Worm (Caenorhabditis elegans) whole organism, young adult: Measurements from ENCODE around the gene wbp-11.

Experiments
- B0261.1 ChIP-seq: sonication (generic microtip); optimal IDR thresholded peaks from 2 replicates; lab custom pipeline; 2016; ENCODE audit warnings: mild to moderate bottlenecking, missing genetic modification characterization, moderate library complexity, missing compliant biosample characterization
- C06A6.2 ChIP-seq: fragments of 200-800 bp; sonication (Bioruptor generic); conservative IDR thresholded peaks from 2 replicates; pipeline ENCODE4 v1.3.6; 2022; ENCODE audit warnings: missing genetic modification characterization, missing compliant biosample characterization
- D2030.7 ChIP-seq: fragments of 200-800 bp; sonication (Bioruptor generic); IDR thresholded peaks from 2 replicates; pipeline ENCODE4 v1.3.6; 2022; ENCODE audit warnings: missing genetic modification reagents, missing genetic modification characterization, missing compliant biosample characterization
- F33H1.4 ChIP-seq: fragments of 200-800 bp; sonication (Bioruptor generic); IDR thresholded peaks from 2 replicates; pipeline ENCODE4 v1.3.6; 2022; ENCODE audit warnings: missing genetic modification reagents, missing genetic modification characterization, missing compliant biosample characterization
- F39B2.1 ChIP-seq: fragments of 200-800 bp; sonication (Bioruptor generic); IDR thresholded peaks from 2 replicates; pipeline ENCODE4 v1.3.6; 2022; ENCODE audit warnings: missing genetic modification reagents, missing genetic modification characterization, missing compliant biosample characterization
- F49E8.2 ChIP-seq: sonication (generic microtip); optimal IDR thresholded peaks from 3 replicates; lab custom pipeline; 2017; ENCODE audit warnings: missing genetic modification characterization, mild to moderate bottlenecking, missing compliant biosample characterization, antibody characterized with exemption, moderate library complexity; ENCODE audit not compliant: insufficient read depth
- K11D2.4 ChIP-seq: fragments of 200-800 bp; sonication (Bioruptor generic); IDR thresholded peaks from 2 replicates; pipeline ENCODE4 v1.3.6; 2022; ENCODE audit warnings: missing genetic modification reagents, missing genetic modification characterization, missing compliant biosample characterization
- K12H6.12 ChIP-seq: fragments of 200-800 bp; sonication (Bioruptor generic); optimal IDR thresholded peaks from 2 replicates; lab custom pipeline; 2018; ENCODE audit warnings: mild to moderate bottlenecking, missing genetic modification characterization, missing compliant biosample characterization
- T26A5.8 ChIP-seq: sonication (generic microtip); optimal IDR thresholded peaks from 2 replicates; lab custom pipeline; 2016; ENCODE audit warnings: missing genetic modification characterization, missing compliant biosample characterization
- akir-1 ChIP-seq: fragments of 200-800 bp; sonication (Bioruptor generic); optimal IDR thresholded peaks from 2 replicates; lab custom pipeline; 2018; ENCODE audit warnings: mild to moderate bottlenecking, missing genetic modification characterization, moderate library complexity, missing compliant biosample characterization
- ceh-100 ChIP-seq: fragments of 200-800 bp; sonication (Bioruptor generic); IDR thresholded peaks from 2 replicates; pipeline ENCODE4 v1.3.6; 2022; ENCODE audit warnings: missing genetic modification reagents, missing genetic modification characterization, missing compliant biosample characterization
- die-1 ChIP-seq: sonication (generic microtip); optimal IDR thresholded peaks from 2 replicates; lab custom pipeline; 2016; ENCODE audit warnings: missing genotype, mild to moderate bottlenecking, missing genetic modification characterization, missing compliant biosample characterization
- efl-1 ChIP-seq: fragments of 150-350 bp; optimal IDR thresholded peaks from 2 replicates; lab custom pipeline; 2014; ENCODE audit warnings: missing biosample characterization, missing genetic modification reagents, missing genetic modification characterization
- egl-18 ChIP-seq: fragments of 200-800 bp; sonication (Bioruptor generic); IDR thresholded peaks from 2 replicates; pipeline ENCODE4 v1.3.6; 2022; ENCODE audit warnings: missing genetic modification reagents, missing genetic modification characterization, missing compliant biosample characterization
- egl-44 ChIP-seq: fragments of 200-800 bp; sonication (Bioruptor generic); IDR thresholded peaks from 2 replicates; pipeline ENCODE4 v1.3.6; 2022; ENCODE audit warnings: missing genetic modification reagents, missing genetic modification characterization, missing compliant biosample characterization
- hrde-1 ChIP-seq: sonication (generic microtip); optimal IDR thresholded peaks from 2 replicates; lab custom pipeline; 2016; ENCODE audit warnings: missing genetic modification characterization, mild to moderate bottlenecking, missing compliant biosample characterization, moderate library complexity, missing genotype, missing genetic modification reagents, borderline replicate concordance
- hsf-1 ChIP-seq: fragments of 200-800 bp; sonication (Bioruptor generic); IDR thresholded peaks from 2 replicates; pipeline ENCODE4 v1.3.6; 2022; ENCODE audit warnings: missing genetic modification reagents, missing genetic modification characterization, missing compliant biosample characterization
- let-526 ChIP-seq: fragments of 200-800 bp; sonication (Bioruptor generic); IDR thresholded peaks from 2 replicates; pipeline ENCODE4 v1.3.6; 2022; ENCODE audit warnings: missing genetic modification reagents, missing genetic modification characterization, missing compliant biosample characterization
- lin-54 ChIP-seq: fragments of 200-800 bp; sonication (Bioruptor generic); optimal IDR thresholded peaks from 2 replicates; lab custom pipeline; 2018; ENCODE audit warnings: mild to moderate bottlenecking, missing genetic modification characterization, missing compliant biosample characterization
- lir-1 ChIP-seq: fragments of 200-800 bp; sonication (Bioruptor generic); conservative IDR thresholded peaks from 2 replicates; pipeline ENCODE4 v1.3.6; 2022; ENCODE audit warnings: missing genetic modification reagents, missing genetic modification characterization, missing compliant biosample characterization
- lsl-1 ChIP-seq: fragments of 200-800 bp; sonication (Bioruptor generic); optimal IDR thresholded peaks from 2 replicates; lab custom pipeline; 2018; ENCODE audit warnings: mild to moderate bottlenecking, missing genetic modification characterization, moderate library complexity, missing compliant biosample characterization
- madf-3 ChIP-seq: fragments of 200-800 bp; sonication (Bioruptor generic); IDR thresholded peaks from 2 replicates; pipeline ENCODE4 v1.3.6; 2022; ENCODE audit warnings: missing genetic modification reagents, missing genetic modification characterization, missing compliant biosample characterization
- madf-6 ChIP-seq: fragments of 200-800 bp; sonication (Bioruptor generic); IDR thresholded peaks from 2 replicates; pipeline ENCODE4 v1.3.6; 2022; ENCODE audit warnings: missing genetic modification reagents, missing genetic modification characterization, missing compliant biosample characterization
- madf-8 ChIP-seq: fragments of 200-800 bp; sonication (Bioruptor generic); conservative IDR thresholded peaks from 2 replicates; pipeline ENCODE4 v1.3.6; 2022; ENCODE audit warnings: missing genetic modification reagents, missing genetic modification characterization, missing compliant biosample characterization
- mxl-1 ChIP-seq: sonication (generic microtip); optimal IDR thresholded peaks from 2 replicates; lab custom pipeline; 2016; ENCODE audit warnings: missing genetic modification characterization, missing compliant biosample characterization
- nhr-90 ChIP-seq: sonication (generic microtip); optimal IDR thresholded peaks from 2 replicates; lab custom pipeline; 2016; ENCODE audit warnings: missing genotype, mild to moderate bottlenecking, missing genetic modification characterization, missing compliant biosample characterization
- pbrm-1 ChIP-seq: fragments of 200-800 bp; sonication (Bioruptor generic); IDR thresholded peaks from 2 replicates; pipeline ENCODE4 v1.3.6; 2022; ENCODE audit warnings: missing genetic modification reagents, missing genetic modification characterization, missing compliant biosample characterization
- rcor-1 ChIP-seq: fragments of 200-800 bp; sonication (Bioruptor generic); IDR thresholded peaks from 2 replicates; pipeline ENCODE4 v1.3.6; 2022; ENCODE audit warnings: missing genetic modification reagents, missing genetic modification characterization, missing compliant biosample characterization
- rec-8 ChIP-seq, 2 experiments: sonication (generic microtip); optimal IDR thresholded peaks; 2 replicates each; lab custom pipeline; 2016; ENCODE audit warnings: mild to moderate bottlenecking in 2 of 2, missing genetic modification characterization in 2 of 2, missing genetic modification reagents in 2 of 2, missing genotype in 2 of 2, missing biosample characterization in 1 of 2, missing compliant biosample characterization in 1 of 2, moderate library complexity in 1 of 2
- snpc-1.3 ChIP-seq: sonication (generic microtip); optimal IDR thresholded peaks from 2 replicates; lab custom pipeline; 2017; ENCODE audit warnings: missing genetic modification characterization, mild to moderate bottlenecking, missing compliant biosample characterization, antibody characterized with exemption, moderate library complexity, missing genotype, missing genetic modification reagents; ENCODE audit not compliant: insufficient read depth
- sptf-2 ChIP-seq: fragments of 200-800 bp; sonication (Bioruptor generic); optimal IDR thresholded peaks from 2 replicates; lab custom pipeline; 2018; ENCODE audit warnings: mild to moderate bottlenecking, missing genetic modification characterization, missing compliant biosample characterization
- tlf-1 ChIP-seq: fragments of 200-800 bp; sonication (Bioruptor generic); optimal IDR thresholded peaks from 2 replicates; lab custom pipeline; 2018; ENCODE audit warnings: mild to moderate bottlenecking, missing genetic modification characterization, missing compliant biosample characterization
- ztf-28 ChIP-seq: fragments of 200-800 bp; sonication (Bioruptor generic); IDR thresholded peaks from 2 replicates; pipeline ENCODE4 v1.3.6; 2022; ENCODE audit warnings: missing genetic modification reagents, missing genetic modification characterization, missing compliant biosample characterization

The wbp-11 gene

ce11 chrII:10172436-10172973, at the start of gene wbp-11:
wbp-11 (plus strand) TSS chrII:10172923.
- TF ChIP-seq egl-44 (GFP tag; lab: Robert Waterston, UW) (no peak), lsl-1 (peak; percentile 4), ceh-100 (GFP tag; lab: Robert Waterston, UW) (0 out of 2 replicates have a peak, but pooled peaks have one; percentile 24), F39B2.1 (no peak), K12H6.12 (tag; lab: Kevin White, UChicago) (no peak), D2030.7 (GFP tag; lab: Robert Waterston, UW) (peak; percentile 39; the same call in 1 of the 2 replicates), hsf-1 (GFP tag; lab: Robert Waterston, UW) (no peak), pbrm-1 (GFP tag; lab: Robert Waterston, UW) (no peak), madf-3 (GFP tag; lab: Robert Waterston, UW) (peak; percentile 90), lir-1 (no peak), die-1 (tag; lab: Kevin White, UChicago) (no peak), madf-6 (GFP tag; lab: Robert Waterston, UW) (peak; percentile 52; the same call in 1 of the 2 replicates), T26A5.8 (tag; lab: Kevin White, UChicago) (no peak), K11D2.4 (GFP tag; lab: Robert Waterston, UW) (no peak), efl-1 (GFP tag; lab: Kevin White, UChicago) (peak; percentile 23), F49E8.2 (tag; lab: Kevin White, UChicago) (peak; percentile 25), nhr-90 (tag; lab: Kevin White, UChicago) (no peak), lin-54 (peak; percentile 0), F33H1.4 (GFP tag; lab: Robert Waterston, UW) (0 out of 2 replicates have a peak, but pooled peaks have one; percentile 22)

ce11 chrII:10127389-10127788, 45.3 kb upstream of the wbp-11 start, which contains the start of gene F27E5.8:
F27E5.8 (minus strand) TSS chrII:10127489.
- no peak for TF ChIP-seq mxl-1 (tag; lab: Kevin White, UChicago)
- TF ChIP-seq egl-18 (GFP tag; lab: Robert Waterston, UW): no peak
- no peak for TF ChIP-seq madf-8 (GFP tag; lab: Robert Waterston, UW)
- no peak for TF ChIP-seq tlf-1
- no peak for TF ChIP-seq die-1 (tag; lab: Kevin White, UChicago)
- TF ChIP-seq rcor-1: no peak
- TF ChIP-seq C06A6.2: no peak
- no peak for TF ChIP-seq snpc-1.3 (tag; lab: Kevin White, UChicago)
- TF ChIP-seq pbrm-1 (GFP tag; lab: Robert Waterston, UW): no peak
- TF ChIP-seq akir-1 (GFP tag; lab: Kevin White, UChicago): no peak
- no peak for TF ChIP-seq B0261.1 (tag; lab: Kevin White, UChicago)
- no peak for TF ChIP-seq ztf-28
- no peak for TF ChIP-seq nhr-90 (tag; lab: Kevin White, UChicago)

ce11 chrII:10131760-10132159, 41.0 kb upstream of the wbp-11 start, which contains the start of gene F27E5.5:
F27E5.5 (minus strand) TSS chrII:10131860.
- TF ChIP-seq rec-8 (tag; optimal IDR thresholded peaks at IDR 0.05; lab: Kevin White, UChicago): no peak
- no peak for TF ChIP-seq madf-8 (GFP tag; lab: Robert Waterston, UW)

- TF ChIP-seq let-526 (GFP tag; lab: Robert Waterston, UW): no peak
- no peak for TF ChIP-seq hrde-1 (tag; lab: Kevin White, UChicago)
- TF ChIP-seq sptf-2 (GFP tag; lab: Kevin White, UChicago): no peak
- TF ChIP-seq B0261.1 (tag; lab: Kevin White, UChicago): no peak
Measured at ce11 chrII:10132818-10133217, 39.9 kb upstream of the wbp-11 start.
